Fruit fly (Drosophila melanogaster) whole organism, embryonic: ENCODE measurements around the gene Kyat.
A peak's percentile ranks its signal among the peaks of the same experiment; 100 is the strongest.

Source experiments
- Abd-B ChIP-seq: fragments of 200-800 bp; sonication (Bioruptor generic); optimal IDR thresholded peaks from 2 replicates; lab custom pipeline; 2018; ENCODE audit warnings: missing biosample characterization, mild to moderate bottlenecking, missing genetic modification characterization, moderate library complexity
- CG10147 ChIP-seq: fragments of 200-800 bp; sonication (Bioruptor generic); optimal IDR thresholded peaks from 2 replicates; lab custom pipeline; 2019; ENCODE audit warnings: missing biosample characterization, mild to moderate bottlenecking, missing genetic modification characterization, moderate library complexity
- CG10209 ChIP-seq: fragments of 200-800 bp; sonication (Bioruptor generic); optimal IDR thresholded peaks from 3 replicates; lab custom pipeline; 2017; ENCODE audit warnings: missing biosample characterization, mild to moderate bottlenecking, missing genetic modification characterization, missing genetic modification reagents
- CG10654 ChIP-seq: fragments of 200-800 bp; sonication (Bioruptor generic); optimal IDR thresholded peaks from 2 replicates; lab custom pipeline; 2016; ENCODE audit warnings: missing biosample characterization, missing genetic modification characterization
- CG12219 ChIP-seq: fragments of 200-800 bp; sonication (Bioruptor generic); optimal IDR thresholded peaks from 3 replicates; lab custom pipeline; 2018; ENCODE audit warnings: missing biosample characterization, mild to moderate bottlenecking, missing genetic modification characterization
- CG12659 ChIP-seq: fragments of 200-800 bp; sonication (Bioruptor generic); optimal IDR thresholded peaks from 3 replicates; lab custom pipeline; 2017; ENCODE audit warnings: mild to moderate bottlenecking, missing biosample characterization, missing genetic modification reagents, missing genetic modification characterization
- CG12744 ChIP-seq: fragments of 200-800 bp; sonication (Bioruptor generic); optimal IDR thresholded peaks from 2 replicates; lab custom pipeline; 2016; ENCODE audit warnings: missing biosample characterization, missing genetic modification characterization
- CG12769 ChIP-seq: fragments of 200-800 bp; sonication (Bioruptor generic); optimal IDR thresholded peaks from 2 replicates; lab custom pipeline; 2019; ENCODE audit warnings: missing biosample characterization, mild to moderate bottlenecking, missing genetic modification characterization, moderate library complexity
- CG13624 ChIP-seq: fragments of 200-800 bp; sonication (Bioruptor generic); optimal IDR thresholded peaks from 2 replicates; lab custom pipeline; 2016; ENCODE audit warnings: missing biosample characterization, missing genetic modification characterization
- CG13894 ChIP-seq: fragments of 200-800 bp; sonication (Bioruptor generic); optimal IDR thresholded peaks from 3 replicates; lab custom pipeline; 2018; ENCODE audit warnings: missing biosample characterization, mild to moderate bottlenecking, missing genetic modification characterization, moderate library complexity
- CG15073 ChIP-seq: fragments of 200-800 bp; sonication (Bioruptor generic); optimal IDR thresholded peaks from 2 replicates; lab custom pipeline; 2016; ENCODE audit warnings: missing biosample characterization, missing genetic modification characterization
- CG15601 ChIP-seq: fragments of 200-800 bp; sonication (Bioruptor generic); optimal IDR thresholded peaks from 3 replicates; lab custom pipeline; 2019; ENCODE audit warnings: missing biosample characterization, mild to moderate bottlenecking, missing genetic modification characterization, moderate library complexity
- CG17359 ChIP-seq: fragments of 200-800 bp; sonication (Bioruptor generic); optimal IDR thresholded peaks from 3 replicates; lab custom pipeline; 2018; ENCODE audit warnings: missing biosample characterization, mild to moderate bottlenecking, missing genetic modification characterization, moderate library complexity
- CG17361 ChIP-seq: fragments of 200-800 bp; sonication (Bioruptor generic); IDR thresholded peaks from 3 replicates; pipeline ENCODE4 v1.3.6; 2022; ENCODE audit warnings: missing biosample characterization, missing genetic modification characterization
- CG17568 ChIP-seq: fragments of 200-800 bp; sonication (Bioruptor generic); optimal IDR thresholded peaks from 2 replicates; lab custom pipeline; 2018; ENCODE audit warnings: missing biosample characterization, mild to moderate bottlenecking, missing genetic modification characterization, moderate library complexity
- CG17912 ChIP-seq: fragments of 200-800 bp; sonication (Bioruptor generic); optimal IDR thresholded peaks from 2 replicates; lab custom pipeline; 2018; ENCODE audit warnings: missing biosample characterization, mild to moderate bottlenecking, missing genetic modification characterization
- CG2120 ChIP-seq: fragments of 200-800 bp; sonication (Bioruptor generic); optimal IDR thresholded peaks from 3 replicates; lab custom pipeline; 2016; ENCODE audit warnings: missing biosample characterization, missing genetic modification characterization
- CG2129 ChIP-seq: fragments of 200-800 bp; sonication (Bioruptor generic); IDR thresholded peaks from 2 replicates; pipeline ENCODE4 v1.3.6; 2022; ENCODE audit warnings: missing biosample characterization, missing genetic modification characterization; ENCODE audit not compliant: partially characterized antibody
- CG2889 ChIP-seq: fragments of 200-800 bp; sonication (Bioruptor generic); IDR thresholded peaks from 3 replicates; pipeline ENCODE4 v1.3.6; 2022; ENCODE audit warnings: missing biosample characterization, missing genetic modification characterization
- CG32772 ChIP-seq: fragments of 200-800 bp; sonication (Bioruptor generic); IDR thresholded peaks from 2 replicates; pipeline ENCODE4 v1.3.6; 2022; ENCODE audit warnings: missing biosample characterization, missing genetic modification characterization
- CG7928 ChIP-seq: fragments of 200-800 bp; sonication (Bioruptor generic); optimal IDR thresholded peaks from 2 replicates; lab custom pipeline; 2017; ENCODE audit warnings: missing biosample characterization, mild to moderate bottlenecking, missing genetic modification characterization
- CG8089 ChIP-seq: fragments of 200-800 bp; sonication (Bioruptor generic); optimal IDR thresholded peaks from 3 replicates; lab custom pipeline; 2016; ENCODE audit warnings: missing biosample characterization, missing genetic modification characterization
- CG8281 ChIP-seq: fragments of 200-800 bp; sonication (Bioruptor generic); optimal IDR thresholded peaks from 2 replicates; lab custom pipeline; 2018; ENCODE audit warnings: missing biosample characterization, mild to moderate bottlenecking, missing genetic modification characterization, moderate library complexity
- CHES-1-like ChIP-seq: fragments of 200-800 bp; sonication (Bioruptor generic); optimal IDR thresholded peaks from 2 replicates; lab custom pipeline; 2016; ENCODE audit warnings: missing biosample characterization, missing genetic modification characterization
- Deaf1 ChIP-seq: fragments of 200-800 bp; optimal IDR thresholded peaks from 3 replicates; lab custom pipeline; 2019; ENCODE audit warnings: missing biosample characterization, mild to moderate bottlenecking, missing genetic modification characterization, moderate library complexity
- Drgx ChIP-seq: fragments of 200-800 bp; sonication (Bioruptor generic); IDR thresholded peaks from 2 replicates; pipeline ENCODE4 v1.3.6; 2022; ENCODE audit warnings: missing biosample characterization, missing genetic modification characterization
- GATAe ChIP-seq: fragments of 200-800 bp; sonication (Bioruptor generic); conservative IDR thresholded peaks from 2 replicates; pipeline ENCODE4 v1.3.6; 2022; ENCODE audit warnings: missing biosample characterization, missing genetic modification characterization
- Hey ChIP-seq: fragments of 200-800 bp; sonication (Bioruptor generic); optimal IDR thresholded peaks from 3 replicates; lab custom pipeline; 2018; ENCODE audit warnings: missing biosample characterization, mild to moderate bottlenecking, missing genetic modification characterization
- Hr51 ChIP-seq, 2 experiments: fragments of 200-800 bp; sonication (Bioruptor generic); optimal IDR thresholded peaks; 2 replicates in 1 of 2; 3 replicates in 1 of 2; lab custom pipeline; 2016 to 2018; ENCODE audit warnings: missing biosample characterization in 2 of 2, missing genetic modification characterization in 2 of 2, mild to moderate bottlenecking in 1 of 2, moderate library complexity in 1 of 2
- MTF-1 ChIP-seq: fragments of 200-800 bp; sonication (Bioruptor generic); optimal IDR thresholded peaks from 2 replicates; lab custom pipeline; 2018; ENCODE audit warnings: missing biosample characterization, mild to moderate bottlenecking, missing genetic modification characterization, borderline replicate concordance
- Mes4 ChIP-seq: fragments of 200-800 bp; sonication (Bioruptor generic); optimal IDR thresholded peaks from 2 replicates; lab custom pipeline; 2016; ENCODE audit warnings: missing biosample characterization, missing genetic modification characterization
- Nf-YC ChIP-seq: fragments of 200-800 bp; optimal IDR thresholded peaks from 3 replicates; lab custom pipeline; 2019; ENCODE audit warnings: missing biosample characterization, mild to moderate bottlenecking, missing genetic modification characterization, moderate library complexity
- Opbp ChIP-seq: fragments of 200-800 bp; sonication (Bioruptor generic); IDR thresholded peaks from 3 replicates; pipeline ENCODE4 v1.3.6; 2022; ENCODE audit warnings: missing biosample characterization, missing genetic modification characterization; ENCODE audit not compliant: partially characterized antibody
- Pdp1 ChIP-seq, 2 experiments: fragments of 200-800 bp; sonication (Bioruptor generic); optimal IDR thresholded peaks; 3 replicates each; lab custom pipeline; 2016; ENCODE audit warnings: missing biosample characterization in 2 of 2, missing genetic modification characterization in 2 of 2, mild to moderate bottlenecking in 1 of 2, moderate library complexity in 1 of 2
- Stat92E ChIP-seq, 3 experiments: fragments of >200 bp in 2 of 3; fragments of 200-800 bp in 1 of 3; sonication (Bioruptor generic) in 1 of 3; optimal IDR thresholded peaks; 2 replicates each; lab custom pipeline; 2017 to 2019; ENCODE audit warnings: missing biosample characterization in 3 of 3, missing genetic modification characterization in 3 of 3, mild to moderate bottlenecking in 1 of 3, moderate library complexity in 1 of 3
- al ChIP-seq: fragments of 200-800 bp; sonication (Bioruptor generic); IDR thresholded peaks from 2 replicates; pipeline ENCODE4 v1.3.6; 2022; ENCODE audit warnings: missing biosample characterization, missing genetic modification characterization
- cato ChIP-seq: fragments of 200-800 bp; sonication (Bioruptor generic); optimal IDR thresholded peaks from 2 replicates; lab custom pipeline; 2016; ENCODE audit warnings: missing biosample characterization, missing genetic modification characterization, borderline replicate concordance
- dm ChIP-seq: fragments of 200-800 bp; sonication (Bioruptor generic); optimal IDR thresholded peaks from 3 replicates; lab custom pipeline; 2016; ENCODE audit warnings: missing biosample characterization, missing genetic modification characterization
- grau ChIP-seq: fragments of 200-800 bp; optimal IDR thresholded peaks from 3 replicates; lab custom pipeline; 2019; ENCODE audit warnings: missing biosample characterization, mild to moderate bottlenecking, missing genetic modification characterization, moderate library complexity
- jumu ChIP-seq: fragments of 200-800 bp; sonication (Bioruptor generic); optimal IDR thresholded peaks from 3 replicates; lab custom pipeline; 2016; ENCODE audit warnings: missing biosample characterization, missing genetic modification characterization
- lilli ChIP-seq: fragments of 200-800 bp; sonication (Bioruptor generic); optimal IDR thresholded peaks from 3 replicates; lab custom pipeline; 2016; ENCODE audit warnings: missing biosample characterization, missing genetic modification characterization
- pan ChIP-seq, 4 experiments: fragments of >200 bp in 3 of 4; fragments of 200-800 bp in 1 of 4; sonication (Bioruptor generic) in 1 of 4; optimal IDR thresholded peaks in 3 of 4; IDR thresholded peaks in 1 of 4; 2 replicates each; pipeline versions ENCODE4 v1.3.6 to Lab custom; 2017 to 2022; ENCODE audit warnings: missing biosample characterization in 2 of 4, missing genetic modification characterization in 2 of 4, mixed read lengths in 1 of 4
- psq ChIP-seq: fragments of 200-800 bp; sonication (Bioruptor generic); optimal IDR thresholded peaks from 2 replicates; lab custom pipeline; 2017; ENCODE audit warnings: missing biosample characterization, missing genetic modification characterization
- sima ChIP-seq: fragments of 200-800 bp; sonication (Bioruptor generic); optimal IDR thresholded peaks from 2 replicates; lab custom pipeline; 2016; ENCODE audit warnings: missing biosample characterization, missing genetic modification characterization
- slp2 ChIP-seq: fragments of 200-800 bp; sonication (Bioruptor generic); optimal IDR thresholded peaks from 2 replicates; lab custom pipeline; 2016; ENCODE audit warnings: missing biosample characterization, missing genetic modification characterization
- tll ChIP-seq, 2 experiments: fragments of 200-800 bp in 1 of 2; fragments of >200 bp in 1 of 2; sonication (Bioruptor generic) in 1 of 2; optimal IDR thresholded peaks; 2 replicates each; lab custom pipeline; 2017 to 2019; ENCODE audit warnings: missing biosample characterization in 2 of 2, missing genetic modification characterization in 2 of 2, mild to moderate bottlenecking in 1 of 2, moderate library complexity in 1 of 2
- trh ChIP-seq: fragments of 200-800 bp; sonication (Bioruptor generic); optimal IDR thresholded peaks from 2 replicates; lab custom pipeline; 2016; ENCODE audit warnings: missing biosample characterization, missing genetic modification characterization
- vfl ChIP-seq: fragments of 200-800 bp; sonication (Bioruptor generic); optimal IDR thresholded peaks from 2 replicates; lab custom pipeline; 2016; ENCODE audit warnings: missing biosample characterization, missing genetic modification characterization

Kyat gene

DNA sequence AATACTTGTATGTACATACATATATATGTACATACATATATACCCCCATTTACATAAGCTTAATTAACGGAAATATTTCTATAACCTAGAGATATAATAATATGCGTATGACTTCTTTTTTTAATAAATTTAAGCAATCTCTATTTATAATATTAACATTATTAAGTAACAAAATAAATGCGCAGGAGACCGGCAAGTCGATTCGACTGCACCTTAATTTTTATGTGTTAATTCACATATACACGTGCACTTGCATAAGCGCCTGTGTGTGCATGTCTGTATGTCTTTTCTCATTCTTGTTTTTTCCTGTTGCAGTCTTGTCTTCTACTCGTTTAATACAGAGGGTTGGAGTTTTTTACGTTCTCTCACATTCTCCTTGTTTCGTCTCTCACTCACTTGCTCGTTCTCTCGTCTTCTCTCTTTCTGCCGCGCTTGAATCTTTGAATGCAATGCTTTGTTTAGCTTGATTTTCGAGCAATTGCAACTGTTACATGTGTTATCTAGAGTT, 42.1 kb downstream of the Kyat start (continued):
- TF ChIP-seq GATAe (GFP tag; lab: Robert Waterston, UW) (no peak), CG2889 (GFP tag; lab: Robert Waterston, UW) (peak; percentile 51; the same call in 1 of the 3 replicates), vfl (GFP tag; lab: Kevin White, UChicago) (no peak), sima (no peak), Hey (no peak), MTF-1 (GFP tag; lab: Kevin White, UChicago) (peak; percentile 85), Pdp1 (GFP tag; optimal IDR thresholded peaks at IDR 0.05; lab: Kevin White, UChicago) (peak; percentile 28 to 76), CG12219 (peak; percentile 81), tll (GFP tag; optimal IDR thresholded peaks at IDR 0.05; lab: Kevin White, UChicago) (peak in 1 of 2 experiments; percentile 12), CG15601 (tag; lab: Kevin White, UChicago) (peak; percentile 97), CG12659 (GFP tag; lab: Kevin White, UChicago) (peak; percentile 85), CG17361 (GFP tag; lab: Robert Waterston, UW) (peak; percentile 98), CG8089 (GFP tag; lab: Kevin White, UChicago) (no peak), CG2120 (no peak), slp2 (GFP tag; lab: Kevin White, UChicago) (peak; percentile 44), jumu (peak; percentile 21), Nf-YC (tag; lab: Kevin White, UChicago) (peak; percentile 50), Drgx (GFP tag; lab: Robert Waterston, UW) (peak; percentile 95), trh (peak; percentile 87), lilli (peak; percentile 60), Mes4 (no peak), al (no peak), CG13894 (no peak), CG12744 (GFP tag; lab: Kevin White, UChicago) (no peak), cato (peak; percentile 93), CG12769 (no peak), CG8281 (peak; percentile 74), Deaf1 (tag; lab: Kevin White, UChicago) (peak; percentile 70), CG32772 (peak; percentile 87), CG7928 (GFP tag; lab: Kevin White, UChicago) (no peak), CG10147 (GFP tag; lab: Kevin White, UChicago) (peak; percentile 74), grau (tag; lab: Kevin White, UChicago) (peak; percentile 91), Opbp (GFP tag; lab: Robert Waterston, UW) (no peak), Abd-B (GFP tag; lab: Kevin White, UChicago) (peak; percentile 96), CG17359 (peak; percentile 95), CG10654 (GFP tag; lab: Kevin White, UChicago) (peak; percentile 92), Stat92E (GFP tag; optimal IDR thresholded peaks at IDR 0.05; lab: Kevin White, UChicago) (peak in 1 of 3 experiments; percentile 91), CG10209 (GFP tag; lab: Kevin White, UChicago) (peak; percentile 94), CG17912 (peak; percentile 40), dm (GFP tag; lab: Kevin White, UChicago) (no peak), psq (GFP tag; lab: Kevin White, UChicago) (peak; percentile 84), Hr51 (GFP tag; optimal IDR thresholded peaks at IDR 0.05; lab: Kevin White, UChicago) (peak; percentile 61 to 86), CG17568 (GFP tag; lab: Kevin White, UChicago) (peak; percentile 76), CHES-1-like (GFP tag; lab: Kevin White, UChicago) (no peak), CG2129 (GFP tag; lab: Robert Waterston, UW) (no peak), CG13624 (GFP tag; lab: Kevin White, UChicago) (no peak), CG15073 (GFP tag; lab: Kevin White, UChicago) (peak; percentile 65), pan (optimal IDR thresholded peaks at IDR 0.05; lab: Kevin White, UChicago) (no peak), pan (GFP tag; optimal IDR thresholded peaks at IDR 0.05 in 1 of 2, IDR thresholded peaks at IDR 0.05 in 1 of 2) (peak in 1 of 2 experiments; percentile 78)
